Worm (Caenorhabditis elegans): ENCODE data around the gene col-40.
"Not testable (repeated sequence)": the region's sequence is repeated elsewhere in the genome, so short reads cannot be mapped to it uniquely, and the experiment has no call there.

Gene col-40

ce11 chrII:1072106-1072505, 34.7 kb downstream of the col-40 start, which contains the start of gene K02E7.4:
K02E7.4 (plus strand) TSS chrII:1072406.
- TF ChIP-seq hmg-4 (GFP tag; optimal IDR thresholded peaks at IDR 0.05) (no peak), ceh-13 (GFP tag; optimal IDR thresholded peaks at IDR 0.05) (no peak), ama-1 (optimal IDR thresholded peaks at IDR 0.05) (no peak), sea-1 (GFP tag; conservative IDR thresholded peaks at IDR 0.05) (no peak), hnd-1 (tag; optimal IDR thresholded peaks at IDR 0.05) (no peak), tbx-11 (GFP tag; IDR thresholded peaks at IDR 0.05) (no peak), hmbx-1 (tag; optimal IDR thresholded peaks at IDR 0.05) (no peak), scrt-1 (GFP tag; IDR thresholded peaks at IDR 0.05) (no peak), tra-4 (tag; optimal IDR thresholded peaks at IDR 0.05) (no peak)

ce11 chrII:1071432-1071831, 35.3 kb downstream of the col-40 start:
- no peak for TF ChIP-seq F13C5.2 (tag; optimal IDR thresholded peaks at IDR 0.05)
- no peak for TF ChIP-seq hmg-4 (GFP tag; optimal IDR thresholded peaks at IDR 0.05)
- TF ChIP-seq ama-1 (optimal IDR thresholded peaks at IDR 0.05) = no peak
- TF ChIP-seq hnd-1 (tag; optimal IDR thresholded peaks at IDR 0.05) = no peak
- no peak for TF ChIP-seq ceh-36 (tag; optimal IDR thresholded peaks at IDR 0.05)

ce11 chrII:1070875-1071274, 35.9 kb downstream of the col-40 start, which contains the start of gene K02E7.12:
K02E7.12 (plus strand) TSS chrII:1071175.
- TF ChIP-seq F13C5.2 (tag; optimal IDR thresholded peaks at IDR 0.05) (no peak), pes-1 (GFP tag; IDR thresholded peaks at IDR 0.05) (no peak), flt-1 (GFP tag; IDR thresholded peaks at IDR 0.05) (no peak), hnd-1 (tag; optimal IDR thresholded peaks at IDR 0.05) (no peak)

ce11 chrII:1066907-1067306, 39.9 kb downstream of the col-40 start, which contains the start of gene K02E7.10:
K02E7.10 (minus strand) TSS chrII:1067007.
- no peak for TF ChIP-seq hnd-1 (tag; optimal IDR thresholded peaks at IDR 0.05)
- no peak for TF ChIP-seq flt-1 (GFP tag; IDR thresholded peaks at IDR 0.05)
- no peak for TF ChIP-seq hmg-4 (GFP tag; optimal IDR thresholded peaks at IDR 0.05)
- no peak for TF ChIP-seq F13C5.2 (tag; optimal IDR thresholded peaks at IDR 0.05)
- no peak for TF ChIP-seq tbx-37 (GFP tag; conservative IDR thresholded peaks at IDR 0.05)
- TF ChIP-seq tbx-11 (GFP tag; IDR thresholded peaks at IDR 0.05) = no peak
- TF ChIP-seq hmbx-1 (tag; optimal IDR thresholded peaks at IDR 0.05) = no peak
- TF ChIP-seq ceh-13 (GFP tag; optimal IDR thresholded peaks at IDR 0.05) = no peak
- no peak for TF ChIP-seq B0310.2 (tag; optimal IDR thresholded peaks at IDR 0.05)
- TF ChIP-seq ceh-36 (tag; optimal IDR thresholded peaks at IDR 0.05) = no peak
- no peak for TF ChIP-seq ets-7 (tag; optimal IDR thresholded peaks at IDR 0.05)
- TF ChIP-seq tra-4 (tag; optimal IDR thresholded peaks at IDR 0.05) = no peak
- TF ChIP-seq aly-1 (tag; optimal IDR thresholded peaks at IDR 0.05) = no peak

- TF ChIP-seq flt-1 (GFP tag; IDR thresholded peaks at IDR 0.05) = no peak
- no peak for TF ChIP-seq hnd-1 (tag; optimal IDR thresholded peaks at IDR 0.05)
- TF ChIP-seq ets-7 (tag; optimal IDR thresholded peaks at IDR 0.05) = no peak
- no peak for TF ChIP-seq ama-1 (optimal IDR thresholded peaks at IDR 0.05)
- TF ChIP-seq sea-1 (GFP tag; conservative IDR thresholded peaks at IDR 0.05) = no peak
- no peak for TF ChIP-seq tbx-37 (GFP tag; conservative IDR thresholded peaks at IDR 0.05)
Measured at ce11 chrII:1063926-1064325, 42.8 kb downstream of the col-40 start.

ce11 chrII:1060702-1061101, 46.1 kb downstream of the col-40 start, which contains the start of gene btb-10:
btb-10 (minus strand) TSS chrII:1060802.
- not testable (repeated sequence) for TF ChIP-seq scrt-1 (GFP tag; IDR thresholded peaks at IDR 0.05); ceh-13 (GFP tag; optimal IDR thresholded peaks at IDR 0.05); hmg-4 (GFP tag; optimal IDR thresholded peaks at IDR 0.05)

ce11 chrII:1056844-1057243, 49.9 kb downstream of the col-40 start:
- no peak for TF ChIP-seq hnd-1 (tag; optimal IDR thresholded peaks at IDR 0.05)
- TF ChIP-seq hmbx-1 (tag; optimal IDR thresholded peaks at IDR 0.05) = no peak
- no peak for TF ChIP-seq ceh-13 (GFP tag; optimal IDR thresholded peaks at IDR 0.05)
- TF ChIP-seq sea-1 (GFP tag; conservative IDR thresholded peaks at IDR 0.05) = no peak
- TF ChIP-seq hmg-4 (GFP tag; optimal IDR thresholded peaks at IDR 0.05) = no peak
- no peak for TF ChIP-seq B0310.2 (tag; optimal IDR thresholded peaks at IDR 0.05)
- TF ChIP-seq F13C5.2 (tag; optimal IDR thresholded peaks at IDR 0.05) = no peak
- no peak for TF ChIP-seq tra-4 (tag; optimal IDR thresholded peaks at IDR 0.05)
- TF ChIP-seq scrt-1 (GFP tag; IDR thresholded peaks at IDR 0.05) = no peak
- TF ChIP-seq aly-1 (tag; optimal IDR thresholded peaks at IDR 0.05) = no peak
- no peak for TF ChIP-seq tbx-37 (GFP tag; conservative IDR thresholded peaks at IDR 0.05)
- no peak for TF ChIP-seq tbx-11 (GFP tag; IDR thresholded peaks at IDR 0.05)
- no peak for TF ChIP-seq ceh-36 (tag; optimal IDR thresholded peaks at IDR 0.05)
- TF ChIP-seq ama-1 (optimal IDR thresholded peaks at IDR 0.05) = no peak
- no peak for TF ChIP-seq flt-1 (GFP tag; IDR thresholded peaks at IDR 0.05)
- no peak for TF ChIP-seq pes-1 (GFP tag; IDR thresholded peaks at IDR 0.05)
- TF ChIP-seq ets-7 (tag; optimal IDR thresholded peaks at IDR 0.05) = no peak

Measured in whole organism, early embryonic.